Fruit fly (Drosophila melanogaster) whole organism, embryonic: ENCODE measurements around the gene Snx21.
A peak's percentile ranks its signal among the peaks of the same experiment; 100 is the strongest.

Experiments
- BtbVII ChIP-seq: fragments of 200-800 bp; sonication (Bioruptor generic); optimal IDR thresholded peaks from 3 replicates; lab custom pipeline; 2017; ENCODE audit warnings: missing biosample characterization, mild to moderate bottlenecking, missing genetic modification characterization
- CG10209 ChIP-seq: fragments of 200-800 bp; sonication (Bioruptor generic); optimal IDR thresholded peaks from 3 replicates; lab custom pipeline; 2017; ENCODE audit warnings: missing biosample characterization, mild to moderate bottlenecking, missing genetic modification characterization, missing genetic modification reagents
- CG10267 ChIP-seq: fragments of 200-800 bp; sonication (Bioruptor generic); optimal IDR thresholded peaks from 2 replicates; lab custom pipeline; 2018; ENCODE audit warnings: missing biosample characterization, mild to moderate bottlenecking, missing genetic modification characterization, moderate library complexity
- CG10959 ChIP-seq: fragments of 200-800 bp; sonication (Bioruptor generic); IDR thresholded peaks from 2 replicates; pipeline ENCODE4 v1.3.6; 2022; ENCODE audit warnings: missing biosample characterization, missing genetic modification characterization
- CG11456 ChIP-seq: fragments of 200-800 bp; sonication (Bioruptor generic); IDR thresholded peaks from 3 replicates; pipeline ENCODE4 v1.3.6; 2022; ENCODE audit warnings: missing biosample characterization, missing genetic modification characterization
- CG1233 ChIP-seq: fragments of 200-800 bp; sonication (Bioruptor generic); optimal IDR thresholded peaks from 4 replicates; lab custom pipeline; 2018; ENCODE audit warnings: missing biosample characterization, mild to moderate bottlenecking, missing genetic modification characterization
- CG13894 ChIP-seq: fragments of 200-800 bp; sonication (Bioruptor generic); optimal IDR thresholded peaks from 3 replicates; lab custom pipeline; 2018; ENCODE audit warnings: missing biosample characterization, mild to moderate bottlenecking, missing genetic modification characterization, moderate library complexity
- CG1603 ChIP-seq: fragments of 200-800 bp; sonication (Bioruptor generic); optimal IDR thresholded peaks from 2 replicates; lab custom pipeline; 2019; ENCODE audit warnings: missing biosample characterization, mild to moderate bottlenecking, missing genetic modification characterization, moderate library complexity
- CG16863 ChIP-seq: fragments of 200-800 bp; sonication (Bioruptor generic); optimal IDR thresholded peaks from 3 replicates; lab custom pipeline; 2016; ENCODE audit warnings: missing biosample characterization, missing genetic modification characterization
- CG17186 ChIP-seq: fragments of 200-800 bp; sonication (Bioruptor generic); optimal IDR thresholded peaks from 3 replicates; lab custom pipeline; 2017; ENCODE audit warnings: missing biosample characterization, missing genetic modification reagents, missing genetic modification characterization
- CG17802 ChIP-seq: fragments of 200-800 bp; sonication (Bioruptor generic); optimal IDR thresholded peaks from 2 replicates; lab custom pipeline; 2018; ENCODE audit warnings: missing biosample characterization, mild to moderate bottlenecking, missing genetic modification characterization, moderate library complexity
- CG18476 ChIP-seq: fragments of 200-800 bp; sonication (Bioruptor generic); optimal IDR thresholded peaks from 2 replicates; lab custom pipeline; 2016; ENCODE audit warnings: missing biosample characterization, mild to moderate bottlenecking, missing genetic modification characterization
- CG32532 ChIP-seq: fragments of 200-800 bp; sonication (Bioruptor generic); IDR thresholded peaks from 2 replicates; pipeline ENCODE4 v1.3.6; 2022; ENCODE audit warnings: missing biosample characterization, missing genetic modification characterization
- CG32772 ChIP-seq: fragments of 200-800 bp; sonication (Bioruptor generic); IDR thresholded peaks from 2 replicates; pipeline ENCODE4 v1.3.6; 2022; ENCODE audit warnings: missing biosample characterization, missing genetic modification characterization
- CG3995 ChIP-seq: fragments of 200-800 bp; sonication (Bioruptor generic); optimal IDR thresholded peaks from 3 replicates; lab custom pipeline; 2016; ENCODE audit warnings: missing biosample characterization, missing genetic modification characterization
- CG4617 ChIP-seq: fragments of 200-800 bp; sonication (Bioruptor generic); optimal IDR thresholded peaks from 3 replicates; lab custom pipeline; 2016; ENCODE audit warnings: missing biosample characterization, missing genetic modification characterization, borderline replicate concordance
- CG4854 ChIP-seq: fragments of 200-800 bp; sonication (Bioruptor generic); optimal IDR thresholded peaks from 2 replicates; lab custom pipeline; 2016; ENCODE audit warnings: missing biosample characterization, missing genetic modification characterization, inconsistent platforms
- CG6765 ChIP-seq: fragments of 200-800 bp; sonication (Bioruptor generic); optimal IDR thresholded peaks from 3 replicates; lab custom pipeline; 2017; ENCODE audit warnings: missing biosample characterization, mild to moderate bottlenecking, missing genetic modification characterization
- CG7987 ChIP-seq: fragments of 200-800 bp; sonication (Bioruptor generic); optimal IDR thresholded peaks from 2 replicates; lab custom pipeline; 2018; ENCODE audit warnings: missing biosample characterization, mild to moderate bottlenecking, missing genetic modification characterization, moderate library complexity
- CG9437 ChIP-seq: fragments of 200-800 bp; sonication (Bioruptor generic); optimal IDR thresholded peaks from 2 replicates; lab custom pipeline; 2018; ENCODE audit warnings: missing biosample characterization, mild to moderate bottlenecking, missing genetic modification characterization
- CG9727 ChIP-seq: fragments of 200-800 bp; sonication (Bioruptor generic); optimal IDR thresholded peaks from 3 replicates; lab custom pipeline; 2017; ENCODE audit warnings: missing biosample characterization, mild to moderate bottlenecking, missing genetic modification characterization
- Dip3 ChIP-seq: fragments of 200-800 bp; sonication (Bioruptor generic); optimal IDR thresholded peaks from 3 replicates; lab custom pipeline; 2016; ENCODE audit warnings: missing biosample characterization, missing genetic modification characterization
- Doc3 ChIP-seq: fragments of 200-800 bp; sonication (Bioruptor generic); IDR thresholded peaks from 3 replicates; pipeline ENCODE4 v1.3.6; 2022; ENCODE audit warnings: missing biosample characterization, missing genetic modification characterization; ENCODE audit not compliant: partially characterized antibody
- Ets97D ChIP-seq: fragments of 200-800 bp; sonication (Bioruptor generic); optimal IDR thresholded peaks from 3 replicates; lab custom pipeline; 2016; ENCODE audit warnings: missing biosample characterization, missing genetic modification characterization
- Hr78 ChIP-seq, 2 experiments: fragments of 200-800 bp in 1 of 2; fragments of >200 bp in 1 of 2; sonication (Bioruptor generic) in 1 of 2; optimal IDR thresholded peaks; 2 replicates each; lab custom pipeline; 2017 to 2019; ENCODE audit warnings: missing biosample characterization in 2 of 2, missing genetic modification characterization in 2 of 2, mild to moderate bottlenecking in 1 of 2, moderate library complexity in 1 of 2
- MBD-R2 ChIP-seq: fragments of 200-800 bp; sonication (Bioruptor generic); IDR thresholded peaks from 2 replicates; pipeline ENCODE4 v1.3.6; 2022; ENCODE audit warnings: missing biosample characterization, missing genetic modification characterization
- Myb ChIP-seq: fragments of 200-800 bp; sonication (Bioruptor generic); optimal IDR thresholded peaks from 2 replicates; lab custom pipeline; 2016; ENCODE audit warnings: missing biosample characterization, missing genetic modification characterization
- Nf-YB ChIP-seq: fragments of 200-800 bp; sonication (Bioruptor generic); optimal IDR thresholded peaks from 3 replicates; lab custom pipeline; 2019; ENCODE audit warnings: missing biosample characterization, mild to moderate bottlenecking, missing genetic modification characterization, moderate library complexity
- Poxn ChIP-seq: fragments of 200-800 bp; sonication (Bioruptor generic); IDR thresholded peaks from 2 replicates; pipeline ENCODE4 v1.3.6; 2022; ENCODE audit warnings: missing biosample characterization, missing genetic modification characterization
- Rx ChIP-seq: fragments of 200-800 bp; sonication (Bioruptor generic); IDR thresholded peaks from 2 replicates; pipeline ENCODE4 v1.3.6; 2022; ENCODE audit warnings: missing biosample characterization, missing genetic modification characterization
- amos ChIP-seq: fragments of 200-800 bp; sonication (Bioruptor generic); IDR thresholded peaks from 2 replicates; pipeline ENCODE4 v1.3.6; 2022; ENCODE audit warnings: missing biosample characterization, missing genetic modification characterization; ENCODE audit not compliant: partially characterized antibody
- bab2 ChIP-seq: fragments of 200-800 bp; sonication (Bioruptor generic); optimal IDR thresholded peaks from 2 replicates; lab custom pipeline; 2016; ENCODE audit warnings: missing biosample characterization, missing genetic modification characterization
- bcd ChIP-seq: fragments of 200-800 bp; sonication (Bioruptor generic); optimal IDR thresholded peaks from 2 replicates; lab custom pipeline; 2017; ENCODE audit warnings: missing biosample characterization, mild to moderate bottlenecking, missing genetic modification characterization
- cwo ChIP-seq: fragments of 200-800 bp; sonication (Bioruptor generic); optimal IDR thresholded peaks from 3 replicates; lab custom pipeline; 2017; ENCODE audit warnings: missing biosample characterization, missing genetic modification characterization, mild to moderate bottlenecking, moderate library complexity, missing genetic modification reagents
- dpn ChIP-seq, 2 experiments: fragments of 200-800 bp; sonication (Bioruptor generic); optimal IDR thresholded peaks; 3 replicates each; lab custom pipeline; 2016; ENCODE audit warnings: missing biosample characterization in 2 of 2, missing genetic modification characterization in 2 of 2
- lov ChIP-seq, 2 experiments: fragments of 200-800 bp in 1 of 2; fragments of >200 bp in 1 of 2; sonication (Bioruptor generic) in 1 of 2; IDR thresholded peaks in 1 of 2; optimal IDR thresholded peaks in 1 of 2; 2 replicates in 1 of 2; 3 replicates in 1 of 2; pipeline versions ENCODE4 v1.3.6 to Lab custom; 2017 to 2022; ENCODE audit warnings: missing biosample characterization in 1 of 2, missing genetic modification characterization in 1 of 2
- mam ChIP-seq: fragments of 200-800 bp; sonication (Bioruptor generic); optimal IDR thresholded peaks from 3 replicates; lab custom pipeline; 2016; ENCODE audit warnings: missing biosample characterization, missing genetic modification characterization
- mirr ChIP-seq: fragments of 200-800 bp; sonication (Bioruptor generic); optimal IDR thresholded peaks from 3 replicates; lab custom pipeline; 2018; ENCODE audit warnings: missing biosample characterization, mild to moderate bottlenecking, missing genetic modification characterization
- pho ChIP-seq: fragments of 200-800 bp; sonication (Bioruptor generic); optimal IDR thresholded peaks from 2 replicates; lab custom pipeline; 2016; ENCODE audit warnings: missing biosample characterization, missing genetic modification characterization
- pzg ChIP-seq: fragments of 200-800 bp; sonication (Bioruptor generic); optimal IDR thresholded peaks from 3 replicates; lab custom pipeline; 2018; ENCODE audit warnings: missing biosample characterization, mild to moderate bottlenecking, missing genetic modification characterization, moderate library complexity
- salm ChIP-seq: fragments of 200-800 bp; sonication (Bioruptor generic); optimal IDR thresholded peaks from 2 replicates; lab custom pipeline; 2018; ENCODE audit warnings: missing biosample characterization, mild to moderate bottlenecking, missing genetic modification characterization
- sim ChIP-seq: fragments of 200-800 bp; sonication (Bioruptor generic); IDR thresholded peaks from 2 replicates; pipeline ENCODE4 v1.3.6; 2022; ENCODE audit warnings: missing biosample characterization, missing genetic modification characterization
- slou ChIP-seq: fragments of 200-800 bp; sonication (Bioruptor generic); optimal IDR thresholded peaks from 3 replicates; lab custom pipeline; 2016; ENCODE audit warnings: missing biosample characterization, missing genetic modification characterization
- tll ChIP-seq, 2 experiments: fragments of 200-800 bp in 1 of 2; fragments of >200 bp in 1 of 2; sonication (Bioruptor generic) in 1 of 2; optimal IDR thresholded peaks; 2 replicates each; lab custom pipeline; 2017 to 2019; ENCODE audit warnings: missing biosample characterization in 2 of 2, missing genetic modification characterization in 2 of 2, mild to moderate bottlenecking in 1 of 2, moderate library complexity in 1 of 2
- wdn ChIP-seq: fragments of 200-800 bp; sonication (Bioruptor generic); IDR thresholded peaks from 2 replicates; pipeline ENCODE4 v1.3.6; 2022; ENCODE audit warnings: missing biosample characterization, missing genetic modification characterization
- z ChIP-seq: fragments of 200-800 bp; sonication (Bioruptor generic); IDR thresholded peaks from 3 replicates; pipeline ENCODE4 v1.3.6; 2022; ENCODE audit warnings: missing biosample characterization, missing genetic modification characterization
- zf30C ChIP-seq: fragments of 200-800 bp; sonication (Bioruptor generic); optimal IDR thresholded peaks from 3 replicates; lab custom pipeline; 2018; ENCODE audit warnings: missing biosample characterization, mild to moderate bottlenecking, missing genetic modification characterization

Snx21 gene

DNA sequence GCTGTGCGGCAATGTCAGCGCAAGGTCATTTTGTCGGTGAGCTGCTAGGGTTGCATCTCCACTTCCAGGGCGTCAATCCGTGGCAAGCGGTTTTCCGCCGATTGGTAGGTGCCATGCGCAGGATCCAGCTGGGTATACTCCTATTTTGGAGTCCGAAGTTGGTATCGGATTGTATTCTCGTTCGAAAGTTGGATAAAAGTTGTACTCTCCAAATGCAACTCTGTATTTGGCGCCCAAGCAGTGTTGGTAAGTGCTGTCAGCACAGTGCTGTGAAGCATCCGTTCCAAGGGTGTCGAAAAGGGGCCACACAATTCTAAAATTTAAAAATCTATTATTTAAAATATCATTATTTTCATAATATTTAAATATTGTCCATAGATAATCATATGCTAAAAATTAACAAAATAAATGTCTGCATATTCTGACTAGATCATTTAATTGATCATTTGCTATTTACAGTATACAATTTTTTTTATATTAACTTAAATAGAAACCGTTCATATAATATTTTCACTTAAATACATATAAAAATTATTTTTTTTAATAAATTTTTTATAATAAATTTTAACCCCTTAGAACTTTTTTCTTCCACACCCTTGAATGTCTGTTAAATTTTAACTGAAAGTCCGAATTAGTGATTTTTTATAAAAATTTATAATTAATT is 16.9 kb downstream of the Snx21 start (continued):
- peak; percentile 94 for TF ChIP-seq Ets97D (GFP tag; lab: Kevin White, UChicago)
- TF ChIP-seq CG17186 (GFP tag; lab: Kevin White, UChicago): peak; percentile 82
- peak; percentile 94 for TF ChIP-seq CG13894 (tag; lab: Kevin White, UChicago)
- peak; percentile 1 for TF ChIP-seq salm (tag; lab: Kevin White, UChicago)
- peak; percentile 87 for TF ChIP-seq CG9437 (GFP tag; lab: Kevin White, UChicago)
- TF ChIP-seq bab2: peak; percentile 67
- TF ChIP-seq zf30C: peak; percentile 40
- TF ChIP-seq CG4617 (GFP tag; lab: Kevin White, UChicago): peak; percentile 80
- peak; percentile 69 for TF ChIP-seq CG3995 (GFP tag; lab: Kevin White, UChicago)
- TF ChIP-seq mirr (GFP tag; lab: Kevin White, UChicago): peak; percentile 94
- TF ChIP-seq CG16863 (GFP tag; lab: Kevin White, UChicago): peak; percentile 60
- peak; percentile 73 for TF ChIP-seq CG18476
- no peak for TF ChIP-seq tll (GFP tag; optimal IDR thresholded peaks at IDR 0.05; lab: Kevin White, UChicago)
- peak; percentile 95 for TF ChIP-seq MBD-R2 (GFP tag; lab: Robert Waterston, UW)
- TF ChIP-seq CG9727 (GFP tag; lab: Kevin White, UChicago): peak; percentile 83
- TF ChIP-seq CG7987: peak; percentile 85
- TF ChIP-seq wdn (GFP tag; lab: Robert Waterston, UW): peak; percentile 76
- peak; percentile 81 for TF ChIP-seq BtbVII (GFP tag; lab: Kevin White, UChicago)
- TF ChIP-seq CG32772 (GFP tag; lab: Robert Waterston, UW): peak; percentile 84
- TF ChIP-seq CG1233 (GFP tag; lab: Kevin White, UChicago): peak; percentile 89
- TF ChIP-seq Doc3: no peak
- TF ChIP-seq dpn (GFP tag; optimal IDR thresholded peaks at IDR 0.05; lab: Kevin White, UChicago): peak; percentile 86 to 89
- TF ChIP-seq CG6765 (GFP tag; lab: Kevin White, UChicago): peak; percentile 85
- peak; percentile 88 for TF ChIP-seq CG10209 (GFP tag; lab: Kevin White, UChicago)
- no peak for TF ChIP-seq z
- TF ChIP-seq CG4854: peak; percentile 78
- peak; percentile 81 for TF ChIP-seq Dip3 (GFP tag; lab: Kevin White, UChicago)
- peak; percentile 63 for TF ChIP-seq CG10959
- peak; percentile 85 for TF ChIP-seq CG1603 (tag; lab: Kevin White, UChicago)
- TF ChIP-seq cwo (GFP tag; lab: Kevin White, UChicago): peak; percentile 79
- TF ChIP-seq CG17802 (tag; lab: Kevin White, UChicago): peak; percentile 66
- TF ChIP-seq sim (GFP tag; lab: Robert Waterston, UW): peak; percentile 33; the same call in 1 of the 2 replicates
- TF ChIP-seq pho (GFP tag; lab: Kevin White, UChicago): peak; percentile 82
- peak; percentile 93 for TF ChIP-seq pzg (GFP tag; lab: Kevin White, UChicago)
- peak; percentile 96 for TF ChIP-seq CG10267
- TF ChIP-seq CG32532 (GFP tag; lab: Robert Waterston, UW): peak; percentile 94
- peak; percentile 67 for TF ChIP-seq Nf-YB
- peak; percentile 69 for TF ChIP-seq Rx
- TF ChIP-seq Hr78 (GFP tag; optimal IDR thresholded peaks at IDR 0.05; lab: Kevin White, UChicago): peak in 1 of 2 experiments; percentile 9
- TF ChIP-seq mam (GFP tag; lab: Kevin White, UChicago): peak; percentile 90
- TF ChIP-seq CG11456: peak; percentile 95
- peak; percentile 90 for TF ChIP-seq slou
- 0 out of 2 replicates have a peak, but pooled peaks have one; percentile 34 for TF ChIP-seq amos
- no peak for TF ChIP-seq lov (optimal IDR thresholded peaks at IDR 0.05; lab: Kevin White, UChicago)
- TF ChIP-seq lov (GFP tag; IDR thresholded peaks at IDR 0.05; lab: Robert Waterston, UW): peak; percentile 69; the same call in 1 of the 3 replicates
- peak; percentile 88 for TF ChIP-seq bcd (GFP tag; lab: Kevin White, UChicago)
- peak; percentile 46; the same call in 1 of the 2 replicates for TF ChIP-seq Poxn (GFP tag; lab: Robert Waterston, UW)
- TF ChIP-seq Myb: peak; percentile 79
